Worm (Caenorhabditis elegans) whole organism, young adult: ENCODE measurements around the gene vps-45.

ENCODE experiments used
- F49E8.2 ChIP-seq: sonication (generic microtip); optimal IDR thresholded peaks from 3 replicates; lab custom pipeline; 2017; ENCODE audit warnings: missing genetic modification characterization, mild to moderate bottlenecking, missing compliant biosample characterization, antibody characterized with exemption, moderate library complexity; ENCODE audit not compliant: insufficient read depth
- hrde-1 ChIP-seq: sonication (generic microtip); optimal IDR thresholded peaks from 2 replicates; lab custom pipeline; 2016; ENCODE audit warnings: missing genetic modification characterization, mild to moderate bottlenecking, missing compliant biosample characterization, moderate library complexity, missing genotype, missing genetic modification reagents, borderline replicate concordance
- let-526 ChIP-seq: fragments of 200-800 bp; sonication (Bioruptor generic); IDR thresholded peaks from 2 replicates; pipeline ENCODE4 v1.3.6; 2022; ENCODE audit warnings: missing genetic modification reagents, missing genetic modification characterization, missing compliant biosample characterization

- TF ChIP-seq F49E8.2 = no peak
- no peak for TF ChIP-seq let-526 (GFP tag; lab: Robert Waterston, UW)
- TF ChIP-seq hrde-1 (tag; lab: Kevin White, UChicago) = no peak
These were observed 22.0 kb downstream of the vps-45 start for ce11 chrX:952557-953083.
